Fruit fly (Drosophila melanogaster) whole organism, embryonic: Measurements from ENCODE around the gene Hmt4-20.
A peak's percentile ranks its signal among the peaks of the same experiment; 100 is the strongest.

ENCODE experiments used
- BtbVII ChIP-seq: fragments of 200-800 bp; sonication (Bioruptor generic); optimal IDR thresholded peaks from 3 replicates; lab custom pipeline; 2017; ENCODE audit warnings: missing biosample characterization, mild to moderate bottlenecking, missing genetic modification characterization
- CG10979 ChIP-seq: fragments of 200-800 bp; sonication (Bioruptor generic); optimal IDR thresholded peaks from 2 replicates; lab custom pipeline; 2018; ENCODE audit warnings: missing biosample characterization, mild to moderate bottlenecking, missing genetic modification characterization, moderate library complexity
- CG11085 ChIP-seq: fragments of 200-800 bp; sonication (Bioruptor generic); IDR thresholded peaks from 2 replicates; pipeline ENCODE4 v1.3.6; 2022; ENCODE audit warnings: missing biosample characterization, missing genetic modification characterization
- CG11093 ChIP-seq: fragments of 200-800 bp; sonication (Bioruptor generic); IDR thresholded peaks from 3 replicates; pipeline ENCODE4 v1.3.6; 2022; ENCODE audit warnings: missing biosample characterization, missing genetic modification characterization
- CG11560 ChIP-seq: fragments of 200-800 bp; sonication (Bioruptor generic); IDR thresholded peaks from 3 replicates; pipeline ENCODE4 v1.3.6; 2022; ENCODE audit warnings: missing biosample characterization, missing genetic modification characterization
- CG11695 ChIP-seq: fragments of 200-800 bp; sonication (Bioruptor generic); IDR thresholded peaks from 3 replicates; pipeline ENCODE4 v1.3.6; 2022; ENCODE audit warnings: missing biosample characterization, missing genetic modification characterization
- CG13296 ChIP-seq: fragments of 200-800 bp; sonication (Bioruptor generic); optimal IDR thresholded peaks from 3 replicates; lab custom pipeline; 2018; ENCODE audit warnings: missing biosample characterization, mild to moderate bottlenecking, missing genetic modification characterization
- CG15514 ChIP-seq: fragments of 200-800 bp; sonication (Bioruptor generic); optimal IDR thresholded peaks from 3 replicates; lab custom pipeline; 2017; ENCODE audit warnings: missing biosample characterization, missing genetic modification characterization, mild to moderate bottlenecking, moderate library complexity, missing genetic modification reagents
- CG1602 ChIP-seq: fragments of 200-800 bp; sonication (Bioruptor generic); optimal IDR thresholded peaks from 3 replicates; lab custom pipeline; 2016; ENCODE audit warnings: missing biosample characterization, missing genetic modification characterization
- CG17328 ChIP-seq: fragments of 200-800 bp; sonication (Bioruptor generic); IDR thresholded peaks from 2 replicates; pipeline ENCODE4 v1.3.6; 2022; ENCODE audit warnings: missing biosample characterization, missing genetic modification characterization
- CG17612 ChIP-seq: fragments of 200-800 bp; sonication (Bioruptor generic); IDR thresholded peaks from 2 replicates; pipeline ENCODE4 v1.3.6; 2022; ENCODE audit warnings: missing biosample characterization, missing genetic modification characterization
- CG17829 ChIP-seq: fragments of 200-800 bp; optimal IDR thresholded peaks from 2 replicates; lab custom pipeline; 2019; ENCODE audit warnings: missing biosample characterization, mild to moderate bottlenecking, missing genetic modification characterization, moderate library complexity
- CG18262 ChIP-seq: fragments of 200-800 bp; optimal IDR thresholded peaks from 3 replicates; lab custom pipeline; 2019; ENCODE audit warnings: missing biosample characterization, mild to moderate bottlenecking, missing genetic modification characterization, moderate library complexity
- CG2889 ChIP-seq: fragments of 200-800 bp; sonication (Bioruptor generic); IDR thresholded peaks from 3 replicates; pipeline ENCODE4 v1.3.6; 2022; ENCODE audit warnings: missing biosample characterization, missing genetic modification characterization
- CG31224 ChIP-seq: fragments of 200-800 bp; sonication (Bioruptor generic); IDR thresholded peaks from 2 replicates; pipeline ENCODE4 v1.3.6; 2022; ENCODE audit warnings: missing biosample characterization, missing genetic modification characterization
- CG34224 ChIP-seq: fragments of 200-800 bp; sonication (Bioruptor generic); IDR thresholded peaks from 3 replicates; pipeline ENCODE4 v1.3.6; 2022; ENCODE audit warnings: missing biosample characterization, missing genetic modification characterization; ENCODE audit not compliant: partially characterized antibody
- CG4404 ChIP-seq: fragments of 200-800 bp; sonication (Bioruptor generic); IDR thresholded peaks from 2 replicates; pipeline ENCODE4 v1.3.6; 2022; ENCODE audit warnings: missing biosample characterization, missing genetic modification characterization
- CG9437 ChIP-seq: fragments of 200-800 bp; sonication (Bioruptor generic); optimal IDR thresholded peaks from 2 replicates; lab custom pipeline; 2018; ENCODE audit warnings: missing biosample characterization, mild to moderate bottlenecking, missing genetic modification characterization
- D19A ChIP-seq: fragments of 200-800 bp; optimal IDR thresholded peaks from 3 replicates; lab custom pipeline; 2019; ENCODE audit warnings: missing biosample characterization, mild to moderate bottlenecking, missing genetic modification characterization, moderate library complexity
- D19B ChIP-seq: fragments of 200-800 bp; sonication (Bioruptor generic); optimal IDR thresholded peaks from 2 replicates; lab custom pipeline; 2017; ENCODE audit warnings: missing biosample characterization, mild to moderate bottlenecking, missing genetic modification characterization
- Dek ChIP-seq: fragments of 200-800 bp; sonication (Bioruptor generic); optimal IDR thresholded peaks from 3 replicates; lab custom pipeline; 2019; ENCODE audit warnings: missing biosample characterization, mild to moderate bottlenecking, missing genetic modification characterization, moderate library complexity
- Dip3 ChIP-seq: fragments of 200-800 bp; sonication (Bioruptor generic); optimal IDR thresholded peaks from 3 replicates; lab custom pipeline; 2016; ENCODE audit warnings: missing biosample characterization, missing genetic modification characterization
- Fer1 ChIP-seq: fragments of 200-800 bp; sonication (Bioruptor generic); optimal IDR thresholded peaks from 2 replicates; lab custom pipeline; 2017; ENCODE audit warnings: missing biosample characterization, mild to moderate bottlenecking, missing genetic modification characterization
- H2.0 ChIP-seq: fragments of 200-800 bp; sonication (Bioruptor generic); IDR thresholded peaks from 2 replicates; pipeline ENCODE4 v1.3.6; 2022; ENCODE audit warnings: missing biosample characterization, missing genetic modification characterization
- HLH3B ChIP-seq: fragments of 200-800 bp; sonication (Bioruptor generic); IDR thresholded peaks from 2 replicates; pipeline ENCODE4 v1.3.6; 2022; ENCODE audit warnings: missing biosample characterization, missing genetic modification characterization
- Hey ChIP-seq: fragments of 200-800 bp; sonication (Bioruptor generic); optimal IDR thresholded peaks from 3 replicates; lab custom pipeline; 2018; ENCODE audit warnings: missing biosample characterization, mild to moderate bottlenecking, missing genetic modification characterization
- Hmx ChIP-seq: fragments of 200-800 bp; sonication (Bioruptor generic); optimal IDR thresholded peaks from 2 replicates; lab custom pipeline; 2016; ENCODE audit warnings: missing biosample characterization, missing genetic modification characterization
- Hsf ChIP-seq: fragments of 200-800 bp; sonication (Bioruptor generic); optimal IDR thresholded peaks from 3 replicates; lab custom pipeline; 2016; ENCODE audit warnings: missing biosample characterization, missing genetic modification characterization
- Jarid2 ChIP-seq: fragments of 200-800 bp; sonication (Bioruptor generic); optimal IDR thresholded peaks from 3 replicates; lab custom pipeline; 2017; ENCODE audit warnings: mild to moderate bottlenecking, missing biosample characterization, missing genetic modification reagents, missing genetic modification characterization
- Lpt ChIP-seq: fragments of >200 bp; optimal IDR thresholded peaks from 2 replicates; lab custom pipeline; 2018; ENCODE audit warnings: missing biosample characterization, missing genetic modification characterization
- NC2α ChIP-seq: fragments of 200-800 bp; sonication (Bioruptor generic); optimal IDR thresholded peaks from 2 replicates; lab custom pipeline; 2016; ENCODE audit warnings: missing biosample characterization, missing genetic modification characterization
- Nf-YC ChIP-seq: fragments of 200-800 bp; optimal IDR thresholded peaks from 3 replicates; lab custom pipeline; 2019; ENCODE audit warnings: missing biosample characterization, mild to moderate bottlenecking, missing genetic modification characterization, moderate library complexity
- Oli ChIP-seq: fragments of 200-800 bp; sonication (Bioruptor generic); optimal IDR thresholded peaks from 2 replicates; lab custom pipeline; 2018; ENCODE audit warnings: missing biosample characterization, mild to moderate bottlenecking, missing genetic modification characterization, moderate library complexity
- PHDP ChIP-seq: fragments of 200-800 bp; sonication (Bioruptor generic); optimal IDR thresholded peaks from 3 replicates; lab custom pipeline; 2018; ENCODE audit warnings: missing biosample characterization, mild to moderate bottlenecking, missing genetic modification characterization, moderate library complexity
- Six4 ChIP-seq: fragments of 200-800 bp; sonication (Bioruptor generic); optimal IDR thresholded peaks from 2 replicates; lab custom pipeline; 2016; ENCODE audit warnings: missing biosample characterization, missing genetic modification characterization
- Sry-β ChIP-seq: fragments of 200-800 bp; sonication (Bioruptor generic); optimal IDR thresholded peaks from 2 replicates; lab custom pipeline; 2018; ENCODE audit warnings: missing biosample characterization, mild to moderate bottlenecking, missing genetic modification characterization, moderate library complexity
- Usf ChIP-seq: fragments of 200-800 bp; sonication (Bioruptor generic); optimal IDR thresholded peaks from 2 replicates; lab custom pipeline; 2017; ENCODE audit warnings: missing genotype, missing biosample characterization, missing genetic modification characterization
- croc ChIP-seq: fragments of 200-800 bp; sonication (Bioruptor generic); conservative IDR thresholded peaks from 3 replicates; pipeline ENCODE4 v1.3.6; 2022; ENCODE audit warnings: missing biosample characterization, missing genetic modification characterization
- dm ChIP-seq: fragments of 200-800 bp; sonication (Bioruptor generic); optimal IDR thresholded peaks from 3 replicates; lab custom pipeline; 2016; ENCODE audit warnings: missing biosample characterization, missing genetic modification characterization
- eve ChIP-seq, 2 experiments: fragments of >200 bp; optimal IDR thresholded peaks; 2 replicates each; lab custom pipeline; 2017; ENCODE audit warnings: missing biosample characterization in 2 of 2, missing genetic modification characterization in 2 of 2
- eyg ChIP-seq: fragments of 200-800 bp; sonication (Bioruptor generic); optimal IDR thresholded peaks from 3 replicates; lab custom pipeline; 2016; ENCODE audit warnings: missing biosample characterization, missing genetic modification characterization
- ftz-f1 ChIP-seq: fragments of 200-800 bp; sonication (Bioruptor generic); optimal IDR thresholded peaks from 2 replicates; lab custom pipeline; 2016; ENCODE audit warnings: missing biosample characterization, missing genetic modification characterization
- hb ChIP-seq: fragments of 200-800 bp; sonication (Bioruptor generic); IDR thresholded peaks from 3 replicates; pipeline ENCODE4 v1.3.6; 2022; ENCODE audit warnings: missing biosample characterization, missing genetic modification characterization; ENCODE audit not compliant: partially characterized antibody
- klu ChIP-seq: fragments of 200-800 bp; sonication (Bioruptor generic); IDR thresholded peaks from 2 replicates; pipeline ENCODE4 v1.3.6; 2022; ENCODE audit warnings: missing biosample characterization, missing genetic modification characterization
- luna ChIP-seq: fragments of 200-800 bp; sonication (Bioruptor generic); optimal IDR thresholded peaks from 2 replicates; lab custom pipeline; 2016; ENCODE audit warnings: missing biosample characterization, missing genetic modification characterization
- mld ChIP-seq: fragments of 200-800 bp; sonication (Bioruptor generic); IDR thresholded peaks from 3 replicates; pipeline ENCODE4 v1.3.6; 2022; ENCODE audit warnings: missing biosample characterization, missing genetic modification characterization; ENCODE audit not compliant: partially characterized antibody
- oc ChIP-seq: fragments of 200-800 bp; sonication (Bioruptor generic); optimal IDR thresholded peaks from 2 replicates; lab custom pipeline; 2018; ENCODE audit warnings: missing biosample characterization, mild to moderate bottlenecking, missing genetic modification characterization, moderate library complexity
- psq ChIP-seq: fragments of 200-800 bp; sonication (Bioruptor generic); optimal IDR thresholded peaks from 2 replicates; lab custom pipeline; 2017; ENCODE audit warnings: missing biosample characterization, missing genetic modification characterization
- sd ChIP-seq: fragments of 200-800 bp; sonication (Bioruptor generic); optimal IDR thresholded peaks from 3 replicates; lab custom pipeline; 2018; ENCODE audit warnings: missing biosample characterization, mild to moderate bottlenecking, missing genetic modification characterization, moderate library complexity
- sima ChIP-seq: fragments of 200-800 bp; sonication (Bioruptor generic); optimal IDR thresholded peaks from 2 replicates; lab custom pipeline; 2016; ENCODE audit warnings: missing biosample characterization, missing genetic modification characterization

Gene Hmt4-20

DNA sequence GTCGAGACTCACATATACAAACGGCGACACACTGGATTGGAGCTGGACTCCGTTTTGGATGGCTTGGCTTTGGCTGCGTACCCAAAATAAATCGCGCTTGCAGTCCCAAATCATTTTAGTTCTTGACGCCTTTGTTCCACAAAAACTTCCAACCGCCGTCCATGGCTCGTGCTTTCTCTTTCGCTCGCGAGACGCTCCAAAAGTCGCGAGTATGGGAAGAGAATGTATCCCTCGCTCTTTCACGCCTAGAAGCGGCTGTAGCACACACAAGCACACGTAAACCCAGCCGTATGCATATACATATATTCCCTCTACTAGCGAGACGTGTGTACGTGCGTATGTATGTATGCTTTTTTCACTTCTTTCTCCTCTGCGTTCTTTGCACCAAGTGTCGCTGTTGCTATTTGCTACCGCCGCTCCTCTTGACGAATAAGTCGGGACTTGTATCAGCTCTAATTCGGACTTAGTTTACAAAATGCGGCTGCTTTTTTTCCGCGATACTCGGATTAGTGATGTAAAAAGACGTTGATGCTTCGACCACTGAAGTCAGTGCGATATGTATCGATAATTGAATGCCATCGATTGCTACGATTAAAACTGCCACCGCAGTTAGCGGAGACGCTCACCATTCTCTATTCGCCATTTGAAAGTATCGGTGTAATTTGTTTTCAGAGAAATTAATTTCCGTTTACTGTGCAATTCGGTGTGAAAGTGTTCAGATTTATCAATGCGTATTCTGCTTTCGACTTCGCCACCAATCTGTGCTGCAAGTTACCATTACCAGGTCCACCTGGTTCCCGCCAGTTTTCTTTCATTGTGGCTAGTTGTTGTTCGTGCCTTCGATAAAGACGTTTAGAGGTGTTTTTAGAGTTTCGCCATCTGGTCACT, at the start of gene Hmt4-20, which contains the start of gene SkpA (continued):
- TF ChIP-seq klu (GFP tag; lab: Robert Waterston, UW): no peak
- TF ChIP-seq Hmx (GFP tag; lab: Kevin White, UChicago): no peak
- 0 out of 2 replicates have a peak, but pooled peaks have one; percentile 15 for TF ChIP-seq CG11085 (GFP tag; lab: Robert Waterston, UW)
- TF ChIP-seq Hey (tag; lab: Kevin White, UChicago): no peak
- TF ChIP-seq CG15514: peak; percentile 56
- no peak for TF ChIP-seq Dek (tag; lab: Kevin White, UChicago)
- TF ChIP-seq CG4404 (GFP tag; lab: Robert Waterston, UW): no peak; the same call in 1 of the 2 replicates
- TF ChIP-seq Hsf (GFP tag; lab: Kevin White, UChicago): no peak
- no peak for TF ChIP-seq HLH3B
- peak; percentile 22 for TF ChIP-seq dm (GFP tag; lab: Kevin White, UChicago)
- no peak for TF ChIP-seq CG31224
- no peak for TF ChIP-seq D19A
- TF ChIP-seq luna: no peak
- TF ChIP-seq Nf-YC (tag; lab: Kevin White, UChicago): no peak
- no peak for TF ChIP-seq Lpt (GFP tag; lab: Kevin White, UChicago)
- TF ChIP-seq CG34224 (GFP tag; lab: Robert Waterston, UW): peak; percentile 78
- no peak for TF ChIP-seq CG1602 (GFP tag; lab: Kevin White, UChicago)
- no peak for TF ChIP-seq Usf (GFP tag; lab: Kevin White, UChicago)
- no peak for TF ChIP-seq NC2α (GFP tag; lab: Kevin White, UChicago)
- no peak for TF ChIP-seq eve (GFP tag; optimal IDR thresholded peaks at IDR 0.05; lab: Kevin White, UChicago)
- no peak for TF ChIP-seq CG18262 (tag; lab: Kevin White, UChicago)
- no peak for TF ChIP-seq PHDP (tag; lab: Kevin White, UChicago)
- no peak for TF ChIP-seq H2.0 (GFP tag; lab: Robert Waterston, UW)
- no peak for TF ChIP-seq BtbVII
- no peak for TF ChIP-seq Fer1
- TF ChIP-seq CG2889 (GFP tag; lab: Robert Waterston, UW): no peak
- no peak for TF ChIP-seq CG9437
- TF ChIP-seq Jarid2: no peak
- no peak for TF ChIP-seq oc (tag; lab: Kevin White, UChicago)
- peak; percentile 90 for TF ChIP-seq hb
- no peak for TF ChIP-seq Oli (tag; lab: Kevin White, UChicago)
- no peak for TF ChIP-seq ftz-f1 (GFP tag; lab: Kevin White, UChicago)
- TF ChIP-seq Six4 (GFP tag; lab: Kevin White, UChicago): no peak
- no peak for TF ChIP-seq CG17328 (GFP tag; lab: Robert Waterston, UW)
- peak; percentile 50 for TF ChIP-seq Sry-β
- TF ChIP-seq croc (GFP tag; lab: Robert Waterston, UW): no peak
- no peak for TF ChIP-seq sima (GFP tag; lab: Kevin White, UChicago)
- no peak for TF ChIP-seq CG13296 (GFP tag; lab: Kevin White, UChicago)
- TF ChIP-seq CG11695 (GFP tag; lab: Robert Waterston, UW): no peak
- no peak for TF ChIP-seq sd
- TF ChIP-seq CG11560 (tag; lab: Robert Waterston, UW): peak; percentile 59; the same call in 2 of the 3 replicates
- no peak for TF ChIP-seq D19B (GFP tag; lab: Kevin White, UChicago)
- peak; percentile 46 for TF ChIP-seq CG17829 (tag; lab: Kevin White, UChicago)
- no peak for TF ChIP-seq psq (GFP tag; lab: Kevin White, UChicago)
- TF ChIP-seq mld (GFP tag; lab: Robert Waterston, UW): peak; percentile 78; the same call in 2 of the 3 replicates
- no peak for TF ChIP-seq Dip3 (GFP tag; lab: Kevin White, UChicago)
- TF ChIP-seq CG11093 (GFP tag; lab: Robert Waterston, UW): no peak
- no peak for TF ChIP-seq CG10979 (tag; lab: Kevin White, UChicago)
- no peak for TF ChIP-seq eyg (GFP tag; lab: Kevin White, UChicago)
- TF ChIP-seq CG17612 (GFP tag; lab: Robert Waterston, UW): no peak
